Worm (Caenorhabditis elegans) whole organism, L4 larva: ENCODE measurements around the gene metr-1.

Experiments used
- D1046.2 ChIP-seq: fragments of 200-800 bp; sonication (Bioruptor generic); IDR thresholded peaks from 2 replicates; pipeline ENCODE4 v1.3.6; 2022; ENCODE audit warnings: missing genetic modification characterization, missing compliant biosample characterization
- F10B5.3 ChIP-seq: sonication (generic microtip); optimal IDR thresholded peaks from 2 replicates; lab custom pipeline; 2016; ENCODE audit warnings: mild to moderate bottlenecking, missing genetic modification characterization, missing compliant biosample characterization
- F26F4.8 ChIP-seq: fragments of 200-800 bp; sonication (Bioruptor generic); conservative IDR thresholded peaks from 2 replicates; pipeline ENCODE4 v1.3.6; 2022; ENCODE audit warnings: missing genetic modification characterization, missing compliant biosample characterization
- T20F7.1 ChIP-seq: fragments of 200-800 bp; sonication (Bioruptor generic); optimal IDR thresholded peaks from 2 replicates; lab custom pipeline; 2018; ENCODE audit warnings: mild to moderate bottlenecking, missing genetic modification characterization, missing compliant biosample characterization
- aha-1 ChIP-seq: fragments of 150-350 bp; peaks from one replicate; lab custom pipeline; 2014; ENCODE audit warnings: missing biosample characterization, missing genetic modification characterization
- aly-2 ChIP-seq: sonication (generic microtip); optimal IDR thresholded peaks from 2 replicates; lab custom pipeline; 2018; ENCODE audit warnings: missing biosample characterization, missing genetic modification characterization
- attf-4 ChIP-seq: sonication (generic microtip); optimal IDR thresholded peaks from 3 replicates; lab custom pipeline; 2017; ENCODE audit warnings: missing biosample characterization, missing genetic modification characterization
- ceh-20 ChIP-seq: fragments of 200-800 bp; sonication (Bioruptor generic); IDR thresholded peaks from 2 replicates; pipeline ENCODE4 v1.3.6; 2022; ENCODE audit warnings: missing genetic modification reagents, missing genetic modification characterization, missing compliant biosample characterization
- ceh-32 ChIP-seq: sonication (generic microtip); optimal IDR thresholded peaks from 2 replicates; lab custom pipeline; 2016; ENCODE audit warnings: mild to moderate bottlenecking, missing genetic modification characterization, missing compliant biosample characterization; ENCODE audit not compliant: poor library complexity
- ceh-44 ChIP-seq: fragments of 200-800 bp; sonication (Bioruptor generic); IDR thresholded peaks from 2 replicates; pipeline ENCODE4 v1.3.6; 2022; ENCODE audit warnings: missing genetic modification reagents, missing genetic modification characterization, missing compliant biosample characterization
- ces-1 ChIP-seq: fragments of 150-350 bp; sonication (generic microtip); optimal IDR thresholded peaks from 4 replicates; lab custom pipeline; 2014; ENCODE audit warnings: missing biosample characterization, missing genetic modification reagents, missing genetic modification characterization
- ctbp-1 ChIP-seq: fragments of 200-800 bp; sonication (Bioruptor generic); IDR thresholded peaks from 2 replicates; pipeline ENCODE4 v1.3.6; 2022; ENCODE audit warnings: missing genetic modification reagents, missing genetic modification characterization, missing compliant biosample characterization
- daf-16 ChIP-seq, 3 experiments: sonication (generic microtip); optimal IDR thresholded peaks; 2 replicates each; lab custom pipeline; 2016 to 2017; ENCODE audit warnings: missing genetic modification characterization in 3 of 3, missing genetic modification reagents in 3 of 3, mild to moderate bottlenecking in 2 of 3, missing compliant biosample characterization in 2 of 3, missing biosample characterization in 1 of 3, moderate library complexity in 1 of 3
- daf-8 ChIP-seq: fragments of 200-800 bp; sonication (Bioruptor generic); IDR thresholded peaks from 2 replicates; pipeline ENCODE4 v1.3.6; 2022; ENCODE audit warnings: missing genetic modification characterization, missing compliant biosample characterization
- dmd-6 ChIP-seq: fragments of 200-800 bp; sonication (Bioruptor generic); IDR thresholded peaks from 2 replicates; pipeline ENCODE4 v1.3.6; 2022; ENCODE audit warnings: missing genetic modification reagents, missing genetic modification characterization, missing compliant biosample characterization
- dpl-1 ChIP-seq: fragments of 150-350 bp; optimal IDR thresholded peaks from 2 replicates; lab custom pipeline; 2014; ENCODE audit warnings: missing biosample characterization, missing genetic modification reagents, missing genetic modification characterization
- dve-1 ChIP-seq: sonication (generic microtip); optimal IDR thresholded peaks from 2 replicates; lab custom pipeline; 2017; ENCODE audit warnings: antibody characterized with exemption, mild to moderate bottlenecking, missing genetic modification characterization, missing compliant biosample characterization; ENCODE audit not compliant: insufficient read depth
- lim-7 ChIP-seq: fragments of 200-800 bp; sonication (Bioruptor generic); IDR thresholded peaks from 2 replicates; pipeline ENCODE4 v1.3.6; 2022; ENCODE audit warnings: missing genetic modification characterization, missing compliant biosample characterization
- lin-29 ChIP-seq: fragments of 200-800 bp; sonication (Bioruptor generic); IDR thresholded peaks from 2 replicates; pipeline ENCODE4 v1.3.6; 2022; ENCODE audit warnings: missing genetic modification reagents, missing genetic modification characterization, missing compliant biosample characterization
- lin-39 ChIP-seq: fragments of 150-350 bp; optimal IDR thresholded peaks from 2 replicates; lab custom pipeline; 2014; ENCODE audit warnings: missing biosample characterization, missing genetic modification reagents, missing genetic modification characterization
- lir-3 ChIP-seq: sonication (generic microtip); optimal IDR thresholded peaks from 2 replicates; lab custom pipeline; 2016; ENCODE audit warnings: mild to moderate bottlenecking, missing genetic modification characterization, missing compliant biosample characterization
- mxl-2 ChIP-seq: fragments of 200-800 bp; sonication (Bioruptor generic); conservative IDR thresholded peaks from 2 replicates; pipeline ENCODE4 v1.3.6; 2022; ENCODE audit warnings: missing genetic modification reagents, missing genetic modification characterization, missing compliant biosample characterization
- mxl-3 ChIP-seq: fragments of 200-800 bp; sonication (Bioruptor generic); optimal IDR thresholded peaks from 2 replicates; lab custom pipeline; 2018; ENCODE audit warnings: mild to moderate bottlenecking, missing genetic modification characterization, missing compliant biosample characterization
- nhr-11 ChIP-seq: fragments of 150-350 bp; optimal IDR thresholded peaks from 2 replicates; lab custom pipeline; 2014; ENCODE audit warnings: missing biosample characterization, missing genetic modification characterization
- nhr-42 ChIP-seq: fragments of 200-800 bp; sonication (Bioruptor generic); IDR thresholded peaks from 2 replicates; pipeline ENCODE4 v1.3.6; 2022; ENCODE audit warnings: missing genetic modification characterization, missing compliant biosample characterization
- nhr-48 ChIP-seq: sonication (generic microtip); optimal IDR thresholded peaks from 2 replicates; lab custom pipeline; 2016; ENCODE audit warnings: mild to moderate bottlenecking, missing genetic modification characterization, missing compliant biosample characterization
- pha-4 ChIP-seq, 2 experiments: fragments of 150-350 bp in 1 of 2; fragments of 200-800 bp in 1 of 2; sonication (Bioruptor generic) in 1 of 2; IDR thresholded peaks in 1 of 2; optimal IDR thresholded peaks in 1 of 2; 2 replicates each; pipeline versions ENCODE4 v1.3.6 to Lab custom; 2014 to 2022; ENCODE audit warnings: missing genetic modification characterization in 2 of 2, missing genetic modification reagents in 2 of 2, missing biosample characterization in 1 of 2, missing compliant biosample characterization in 1 of 2
- rbr-2 ChIP-seq: sonication (generic microtip); optimal IDR thresholded peaks from 2 replicates; lab custom pipeline; 2016; ENCODE audit warnings: missing genotype, missing genetic modification characterization, missing compliant biosample characterization
- saeg-2 ChIP-seq: fragments of 200-800 bp; sonication (Bioruptor generic); IDR thresholded peaks from 2 replicates; pipeline ENCODE4 v1.3.6; 2022; ENCODE audit warnings: missing genetic modification reagents, missing genetic modification characterization, missing compliant biosample characterization
- sdz-12 ChIP-seq: fragments of 200-800 bp; sonication (Bioruptor generic); optimal IDR thresholded peaks from 2 replicates; lab custom pipeline; 2018; ENCODE audit warnings: mild to moderate bottlenecking, missing genetic modification characterization, missing compliant biosample characterization
- spr-3 ChIP-seq: fragments of 200-800 bp; sonication (Bioruptor generic); optimal IDR thresholded peaks from 2 replicates; lab custom pipeline; 2018; ENCODE audit warnings: mild to moderate bottlenecking, missing genetic modification characterization, missing compliant biosample characterization
- unc-130 ChIP-seq: sonication (generic microtip); optimal IDR thresholded peaks from 2 replicates; lab custom pipeline; 2016; ENCODE audit warnings: missing genetic modification reagents, missing genetic modification characterization, missing compliant biosample characterization
- unc-62 ChIP-seq, 3 experiments: fragments of 150-350 bp in 1 of 3; sonication (generic microtip); optimal IDR thresholded peaks in 2 of 3; peaks in 1 of 3; 1 replicate in 1 of 3; 2 replicates in 2 of 3; lab custom pipeline; 2014 to 2017; ENCODE audit warnings: missing biosample characterization in 3 of 3, missing genetic modification characterization in 3 of 3, missing genetic modification reagents in 3 of 3, missing genotype in 1 of 3
- zfp-3 ChIP-seq: fragments of 200-800 bp; sonication (Bioruptor generic); conservative IDR thresholded peaks from 2 replicates; pipeline ENCODE4 v1.3.6; 2022; ENCODE audit warnings: missing genetic modification reagents, missing genetic modification characterization, missing compliant biosample characterization
- zip-11 ChIP-seq: fragments of 200-800 bp; sonication (Bioruptor generic); IDR thresholded peaks from 2 replicates; pipeline ENCODE4 v1.3.6; 2022; ENCODE audit warnings: missing genetic modification characterization, missing compliant biosample characterization
- ztf-7 ChIP-seq: fragments of 150-350 bp; optimal IDR thresholded peaks from 2 replicates; lab custom pipeline; 2014; ENCODE audit warnings: missing biosample characterization, missing genetic modification characterization

metr-1 gene

ce11 chrII:10955114-10955513 lies 28.8 kb downstream of the metr-1 start:
- TF ChIP-seq dmd-6 (no peak), D1046.2 (no peak), T20F7.1 (GFP tag; lab: Kevin White, UChicago) (no peak), lim-7 (GFP tag; lab: Robert Waterston, UW) (no peak), aha-1 (tag; lab: Kevin White, UChicago) (peak; percentile 36), ctbp-1 (GFP tag; lab: Robert Waterston, UW) (no peak), unc-62 (GFP tag; optimal IDR thresholded peaks at IDR 0.05 in 1 of 2; lab: Kevin White, UChicago) (peak in 1 of 2 experiments; percentile 95), unc-62 (tag; optimal IDR thresholded peaks at IDR 0.05; lab: Kevin White, UChicago) (no peak), spr-3 (GFP tag; lab: Kevin White, UChicago) (no peak), ceh-44 (no peak), mxl-3 (GFP tag; lab: Kevin White, UChicago) (no peak), nhr-11 (no peak), lin-39 (no peak)

DNA sequence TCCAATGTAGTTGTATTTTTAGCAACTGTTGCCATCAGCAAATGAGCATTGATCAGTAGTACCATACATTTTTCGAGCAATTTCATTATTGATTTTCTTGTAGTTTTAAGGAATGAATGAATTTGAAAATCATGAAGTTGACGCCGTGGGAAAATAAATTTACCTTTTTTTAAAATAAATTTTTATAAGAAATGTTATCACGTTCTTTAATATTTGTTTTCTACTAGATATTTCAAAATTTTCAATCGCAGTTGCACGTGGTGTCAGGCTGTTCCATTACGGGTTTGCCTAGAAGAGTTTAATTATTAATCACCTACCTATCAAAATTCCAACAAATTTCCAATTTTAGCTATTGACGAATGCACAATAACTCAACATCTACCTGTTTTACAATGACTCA lies 30.4 kb downstream of the metr-1 start, which contains the start of gene R03D7.8:
TSS of gene R03D7.8 (minus strand) at position 101 of the 400 bp plus-strand sequence.
- TF ChIP-seq F26F4.8 (no peak), daf-16 (GFP tag; optimal IDR thresholded peaks at IDR 0.05; lab: Kevin White, UChicago) (no peak), daf-16 (tag; optimal IDR thresholded peaks at IDR 0.05; lab: Kevin White, UChicago) (no peak), lir-3 (tag; lab: Kevin White, UChicago) (no peak), aha-1 (tag; lab: Kevin White, UChicago) (peak; percentile 12), ztf-7 (no peak)

- no peak for TF ChIP-seq mxl-2 (GFP tag; lab: Robert Waterston, UW)
- TF ChIP-seq lin-29 (GFP tag; lab: Robert Waterston, UW): no peak
- no peak for TF ChIP-seq daf-8
- no peak for TF ChIP-seq saeg-2 (GFP tag; lab: Robert Waterston, UW)
- no peak for TF ChIP-seq lin-39
- TF ChIP-seq ceh-20 (GFP tag; lab: Robert Waterston, UW): 0 out of 2 replicates have a peak, but pooled peaks have one; percentile 23
- TF ChIP-seq pha-4 (GFP tag; IDR thresholded peaks at IDR 0.05; lab: Robert Waterston, UW): no peak
- no peak for TF ChIP-seq pha-4 (tag; optimal IDR thresholded peaks at IDR 0.05; lab: Kevin White, UChicago)
- TF ChIP-seq nhr-48 (tag; lab: Kevin White, UChicago): no peak
- no peak for TF ChIP-seq mxl-3 (GFP tag; lab: Kevin White, UChicago)
- peak; percentile 67 for TF ChIP-seq aha-1 (tag; lab: Kevin White, UChicago)
- no peak for TF ChIP-seq dve-1
Observed at ce11 chrII:10959138-10959537, 32.8 kb downstream of the metr-1 start.

DNA sequence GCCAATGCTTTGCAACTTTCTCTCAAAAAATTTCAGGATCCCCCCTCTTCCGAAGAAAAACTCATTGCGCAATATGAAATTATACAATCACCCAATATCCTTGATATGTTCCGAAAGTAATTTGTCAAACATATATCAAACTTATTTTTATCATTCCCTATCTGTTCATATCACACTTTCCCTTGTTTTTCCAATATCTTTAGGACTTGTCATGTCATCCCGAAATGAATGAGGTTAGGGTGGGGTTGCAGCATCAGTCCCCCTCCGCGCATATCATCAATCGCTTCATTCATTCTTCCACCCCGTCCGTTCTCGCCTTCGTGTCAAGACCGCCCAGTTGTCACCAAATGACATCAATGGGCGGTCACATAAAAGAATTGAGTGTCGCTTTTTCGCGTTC lies 33.3 kb downstream of the metr-1 start:
- no peak for TF ChIP-seq dpl-1 (GFP tag; lab: Kevin White, UChicago)
- TF ChIP-seq unc-130 (GFP tag; lab: Kevin White, UChicago): no peak
- no peak for TF ChIP-seq nhr-48 (tag; lab: Kevin White, UChicago)
- no peak for TF ChIP-seq attf-4
- no peak for TF ChIP-seq ces-1 (GFP tag; lab: Kevin White, UChicago)
- TF ChIP-seq nhr-42: no peak
- TF ChIP-seq rbr-2 (tag; lab: Kevin White, UChicago): no peak
- no peak for TF ChIP-seq F10B5.3 (tag; lab: Kevin White, UChicago)
- TF ChIP-seq ceh-32 (tag; lab: Kevin White, UChicago): no peak
- no peak for TF ChIP-seq daf-16 (GFP tag; optimal IDR thresholded peaks at IDR 0.05; lab: Kevin White, UChicago)
- no peak for TF ChIP-seq daf-16 (tag; optimal IDR thresholded peaks at IDR 0.05; lab: Kevin White, UChicago)
- no peak for TF ChIP-seq zip-11 (GFP tag; lab: Robert Waterston, UW)
- TF ChIP-seq zfp-3: no peak
- TF ChIP-seq aly-2 (tag; lab: Kevin White, UChicago): no peak
- no peak for TF ChIP-seq unc-62 (GFP tag; optimal IDR thresholded peaks at IDR 0.05 in 1 of 2; lab: Kevin White, UChicago)
- TF ChIP-seq unc-62 (tag; optimal IDR thresholded peaks at IDR 0.05; lab: Kevin White, UChicago): no peak
- no peak for TF ChIP-seq sdz-12 (GFP tag; lab: Kevin White, UChicago)
- no peak for TF ChIP-seq pha-4 (GFP tag; IDR thresholded peaks at IDR 0.05; lab: Robert Waterston, UW)
- TF ChIP-seq pha-4 (tag; optimal IDR thresholded peaks at IDR 0.05; lab: Kevin White, UChicago): no peak
